Worm (Caenorhabditis elegans): Measurements from ENCODE around the gene mig-10.

The mig-10 gene

ce11 chrIII:8245591-8245990, 33.3 kb upstream of the mig-10 start, which contains the start of gene C02F5.3:
Gene C02F5.3 (plus strand): TSS chrIII:8245891.
- TF ChIP-seq elt-1 (tag; optimal IDR thresholded peaks at IDR 0.05; ENCODE audit: borderline replicate concordance, insufficient read depth) (no peak), unc-62 (GFP tag; optimal IDR thresholded peaks at IDR 0.05) (no peak), pha-4 (tag; optimal IDR thresholded peaks at IDR 0.05) (no peak), lin-32 (GFP tag; optimal IDR thresholded peaks at IDR 0.05) (no peak), elt-3 (tag; optimal IDR thresholded peaks at IDR 0.05) (no peak), sptf-1 (tag; optimal IDR thresholded peaks at IDR 0.05) (no peak), nhr-28 (tag; optimal IDR thresholded peaks at IDR 0.05) (no peak), tbx-8 (GFP tag; optimal IDR thresholded peaks at IDR 0.05) (no peak), ceh-83 (GFP tag; optimal IDR thresholded peaks at IDR 0.05) (no peak), lin-13 (tag; optimal IDR thresholded peaks at IDR 0.05) (no peak), M03D4.4 (tag; optimal IDR thresholded peaks at IDR 0.05) (no peak), mep-1 (tag; optimal IDR thresholded peaks at IDR 0.05) (no peak), nhr-237 (tag; optimal IDR thresholded peaks at IDR 0.05) (no peak)

ce11 chrIII:8247051-8247450, 31.9 kb upstream of the mig-10 start, which contains the start of gene C02F5.13:
Gene C02F5.13 (plus strand): TSS chrIII:8247351.
- TF ChIP-seq zip-8 (tag; optimal IDR thresholded peaks at IDR 0.05) (no peak), pha-4 (tag; optimal IDR thresholded peaks at IDR 0.05) (no peak), elt-3 (tag; optimal IDR thresholded peaks at IDR 0.05) (no peak), sptf-1 (tag; optimal IDR thresholded peaks at IDR 0.05) (no peak), mab-5 (tag; optimal IDR thresholded peaks at IDR 0.05) (no peak), lsy-2 (tag; optimal IDR thresholded peaks at IDR 0.05) (no peak), sem-2 (GFP tag; optimal IDR thresholded peaks at IDR 0.05) (no peak), snpc-4 (tag; optimal IDR thresholded peaks at IDR 0.05) (no peak), nhr-76 (tag; optimal IDR thresholded peaks at IDR 0.05) (no peak), nhr-2 (tag; optimal IDR thresholded peaks at IDR 0.05) (no peak), lin-13 (tag; optimal IDR thresholded peaks at IDR 0.05) (no peak), mls-2 (tag; optimal IDR thresholded peaks at IDR 0.05) (no peak)

- no peak for TF ChIP-seq elt-1 (tag; optimal IDR thresholded peaks at IDR 0.05; ENCODE audit: borderline replicate concordance, insufficient read depth)
- TF ChIP-seq ceh-83 (GFP tag; optimal IDR thresholded peaks at IDR 0.05): no peak
- TF ChIP-seq lsy-2 (tag; optimal IDR thresholded peaks at IDR 0.05): no peak
- no peak for TF ChIP-seq ceh-43 (GFP tag; optimal IDR thresholded peaks at IDR 0.05)
- TF ChIP-seq bed-3 (GFP tag; optimal IDR thresholded peaks at IDR 0.05): no peak
- TF ChIP-seq unc-39 (tag; optimal IDR thresholded peaks at IDR 0.05): no peak
- TF ChIP-seq zip-8 (tag; optimal IDR thresholded peaks at IDR 0.05): no peak
- TF ChIP-seq mep-1 (tag; optimal IDR thresholded peaks at IDR 0.05): no peak
- TF ChIP-seq hlh-1 (tag; optimal IDR thresholded peaks at IDR 0.05): no peak
- TF ChIP-seq snpc-4 (tag; optimal IDR thresholded peaks at IDR 0.05): no peak
- no peak for TF ChIP-seq ztf-11 (tag; optimal IDR thresholded peaks at IDR 0.05)
- TF ChIP-seq unc-62 (GFP tag; optimal IDR thresholded peaks at IDR 0.05): no peak
- no peak for TF ChIP-seq cnd-1 (tag; optimal IDR thresholded peaks at IDR 0.05)
- no peak for TF ChIP-seq ceh-39 (tag; optimal IDR thresholded peaks at IDR 0.05)
- no peak for TF ChIP-seq nhr-237 (tag; optimal IDR thresholded peaks at IDR 0.05)
- no peak for TF ChIP-seq tbx-8 (GFP tag; optimal IDR thresholded peaks at IDR 0.05)
- no peak for TF ChIP-seq ham-2 (GFP tag; optimal IDR thresholded peaks at IDR 0.05)
Observed at ce11 chrIII:8249381-8249780, 29.5 kb upstream of the mig-10 start, which contains the start of the genes C02F5.10 and C02F5.2. Gene C02F5.10 (minus strand): TSS chrIII:8249481. Gene C02F5.2 (plus strand): TSS chrIII:8249619.

- TF ChIP-seq sem-2 (GFP tag; optimal IDR thresholded peaks at IDR 0.05): peak; percentile 18
- TF ChIP-seq unc-39 (tag; optimal IDR thresholded peaks at IDR 0.05): no peak
- TF ChIP-seq nhr-2 (tag; optimal IDR thresholded peaks at IDR 0.05): no peak
- TF ChIP-seq ham-2 (GFP tag; optimal IDR thresholded peaks at IDR 0.05): no peak
- TF ChIP-seq mab-5 (tag; optimal IDR thresholded peaks at IDR 0.05): no peak
- TF ChIP-seq ztf-11 (tag; optimal IDR thresholded peaks at IDR 0.05): no peak
- peak; percentile 32 for TF ChIP-seq pha-4 (tag; optimal IDR thresholded peaks at IDR 0.05)
- peak; percentile 58 for TF ChIP-seq nhr-237 (tag; optimal IDR thresholded peaks at IDR 0.05)
- peak; percentile 80 for TF ChIP-seq lsy-2 (tag; optimal IDR thresholded peaks at IDR 0.05)
- no peak for TF ChIP-seq snpc-4 (tag; optimal IDR thresholded peaks at IDR 0.05)
- no peak for TF ChIP-seq ceh-39 (tag; optimal IDR thresholded peaks at IDR 0.05)
- peak; percentile 68 for TF ChIP-seq mep-1 (tag; optimal IDR thresholded peaks at IDR 0.05)
- no peak for TF ChIP-seq sptf-1 (tag; optimal IDR thresholded peaks at IDR 0.05)
- no peak for TF ChIP-seq ceh-83 (GFP tag; optimal IDR thresholded peaks at IDR 0.05)
- no peak for TF ChIP-seq nhr-12 (tag; optimal IDR thresholded peaks at IDR 0.05)
- no peak for TF ChIP-seq tbx-8 (GFP tag; optimal IDR thresholded peaks at IDR 0.05)
- no peak for TF ChIP-seq nhr-28 (tag; optimal IDR thresholded peaks at IDR 0.05)
- TF ChIP-seq ces-1 (GFP tag; optimal IDR thresholded peaks at IDR 0.05): peak; percentile 42
- TF ChIP-seq lin-32 (GFP tag; optimal IDR thresholded peaks at IDR 0.05): no peak
- TF ChIP-seq nhr-76 (tag; optimal IDR thresholded peaks at IDR 0.05): no peak
- no peak for TF ChIP-seq M03D4.4 (tag; optimal IDR thresholded peaks at IDR 0.05)
- TF ChIP-seq bed-3 (GFP tag; optimal IDR thresholded peaks at IDR 0.05): peak; percentile 19
- peak; percentile 59 for TF ChIP-seq cnd-1 (tag; optimal IDR thresholded peaks at IDR 0.05)
- peak; percentile 83 for TF ChIP-seq lin-13 (tag; optimal IDR thresholded peaks at IDR 0.05)
- TF ChIP-seq mls-2 (tag; optimal IDR thresholded peaks at IDR 0.05): no peak
- TF ChIP-seq flh-1 (GFP tag; optimal IDR thresholded peaks at IDR 0.05): no peak
- TF ChIP-seq elt-1 (tag; optimal IDR thresholded peaks at IDR 0.05; ENCODE audit: borderline replicate concordance, insufficient read depth): no peak
- TF ChIP-seq ceh-43 (GFP tag; optimal IDR thresholded peaks at IDR 0.05): no peak
- no peak for TF ChIP-seq unc-62 (GFP tag; optimal IDR thresholded peaks at IDR 0.05)
- TF ChIP-seq zip-8 (tag; optimal IDR thresholded peaks at IDR 0.05): no peak
- TF ChIP-seq elt-3 (tag; optimal IDR thresholded peaks at IDR 0.05): no peak
- TF ChIP-seq unc-120 (tag; optimal IDR thresholded peaks at IDR 0.05; ENCODE audit: poor library complexity, severe bottlenecking): no peak
- TF ChIP-seq hlh-1 (tag; optimal IDR thresholded peaks at IDR 0.05): peak; percentile 12
- no peak for TF ChIP-seq blmp-1 (tag; optimal IDR thresholded peaks at IDR 0.05)
- peak; percentile 30 for TF ChIP-seq drap-1 (GFP tag; optimal IDR thresholded peaks at IDR 0.05)
Observed at ce11 chrIII:8250007-8250683, 28.8 kb upstream of the mig-10 start, which contains the start of gene knl-1. Gene knl-1 (plus strand): TSS chrIII:8250632.
